Fruit fly (Drosophila melanogaster): ENCODE data around the gene COX7A.
A peak's percentile ranks its signal among the peaks of the same experiment; 100 is the strongest.

Gene COX7A

dm6 chr3R:8333768-8334470 is 6.9 kb downstream of the COX7A start, which contains the start of gene Poxm (continued):
- peak; percentile 86 for TF ChIP-seq ind (GFP tag; optimal IDR thresholded peaks at IDR 0.05)
- peak; percentile 71 for TF ChIP-seq jumu (GFP tag; optimal IDR thresholded peaks at IDR 0.05)
- no peak for TF ChIP-seq CG14860 (GFP tag; IDR thresholded peaks at IDR 0.05; ENCODE audit: partially characterized antibody)
- no peak for TF ChIP-seq CG9876 (GFP tag; optimal IDR thresholded peaks at IDR 0.05)
- peak; percentile 57 for TF ChIP-seq CG11085 (GFP tag; IDR thresholded peaks at IDR 0.05)
- TF ChIP-seq ewg (GFP tag; optimal IDR thresholded peaks at IDR 0.05) = peak; percentile 86
- peak; percentile 53; the same call in 1 of the 2 replicates for TF ChIP-seq E2f2 (GFP tag; IDR thresholded peaks at IDR 0.05)
- peak; percentile 61 for TF ChIP-seq CG4854 (GFP tag; optimal IDR thresholded peaks at IDR 0.05)
- TF ChIP-seq Hmr (GFP tag; optimal IDR thresholded peaks at IDR 0.05) = peak; percentile 82
- TF ChIP-seq Elba2 (GFP tag; optimal IDR thresholded peaks at IDR 0.05) = no peak
- no peak for TF ChIP-seq abd-A (tag; optimal IDR thresholded peaks at IDR 0.05)
- TF ChIP-seq Lim3 (GFP tag; IDR thresholded peaks at IDR 0.05) = 0 out of 2 replicates have a peak, but pooled peaks have one; percentile 64
- TF ChIP-seq Oaz (GFP tag; IDR thresholded peaks at IDR 0.05) = peak; percentile 78
- peak; percentile 90 for TF ChIP-seq twi (tag; optimal IDR thresholded peaks at IDR 0.05)
- TF ChIP-seq sqz (GFP tag; optimal IDR thresholded peaks at IDR 0.05) = peak; percentile 90
- peak; percentile 86; the same call in 2 of the 3 replicates for TF ChIP-seq jigr1 (GFP tag; IDR thresholded peaks at IDR 0.05)
- TF ChIP-seq dpn (GFP tag; optimal IDR thresholded peaks at IDR 0.05) = peak; percentile 81 to 86
- TF ChIP-seq emc (GFP tag; optimal IDR thresholded peaks at IDR 0.05) = no peak
- peak; percentile 81 for TF ChIP-seq ATbp (GFP tag; optimal IDR thresholded peaks at IDR 0.05)
- no peak for TF ChIP-seq zf30C (GFP tag; optimal IDR thresholded peaks at IDR 0.05)
- no peak for TF ChIP-seq Poxn (GFP tag; IDR thresholded peaks at IDR 0.05)
- peak; percentile 87 for TF ChIP-seq CG5245 (GFP tag; optimal IDR thresholded peaks at IDR 0.05)
- TF ChIP-seq CG9437 (GFP tag; optimal IDR thresholded peaks at IDR 0.05) = peak; percentile 86
- peak; percentile 79 for TF ChIP-seq CG31224 (GFP tag; IDR thresholded peaks at IDR 0.05)
- TF ChIP-seq lov (optimal IDR thresholded peaks at IDR 0.05) = no peak
- no peak for TF ChIP-seq lov (GFP tag; IDR thresholded peaks at IDR 0.05)
- peak; percentile 94 for TF ChIP-seq CG4820 (GFP tag; optimal IDR thresholded peaks at IDR 0.05)
- peak; percentile 66 for TF ChIP-seq CG11696 (GFP tag; IDR thresholded peaks at IDR 0.05)
- peak; percentile 51 for TF ChIP-seq Antp (GFP tag; optimal IDR thresholded peaks at IDR 0.05)
- TF ChIP-seq pan (optimal IDR thresholded peaks at IDR 0.05) = no peak
- peak in 1 of 2 experiments; percentile 82 for TF ChIP-seq pan (GFP tag; optimal IDR thresholded peaks at IDR 0.05 in 1 of 2, IDR thresholded peaks at IDR 0.05 in 1 of 2)
- TF ChIP-seq CG16779 (GFP tag; IDR thresholded peaks at IDR 0.05) = no peak
- peak; percentile 41; the same call in 1 of the 2 replicates for TF ChIP-seq inv (GFP tag; IDR thresholded peaks at IDR 0.05; ENCODE audit: partially characterized antibody)
- TF ChIP-seq CG11695 (GFP tag; IDR thresholded peaks at IDR 0.05) = peak; percentile 83; the same call in 2 of the 3 replicates
- peak; percentile 78 for TF ChIP-seq CG12155 (GFP tag; optimal IDR thresholded peaks at IDR 0.05)
- TF ChIP-seq yki (optimal IDR thresholded peaks at IDR 0.05) = peak; percentile 49
- peak; percentile 23 for TF ChIP-seq CG12071 (GFP tag; optimal IDR thresholded peaks at IDR 0.05)
- peak; percentile 84 for TF ChIP-seq H15 (GFP tag; IDR thresholded peaks at IDR 0.05)
- TF ChIP-seq CG1602 (GFP tag; optimal IDR thresholded peaks at IDR 0.05) = peak; percentile 92
- peak; percentile 94 for TF ChIP-seq CG13424 (tag; optimal IDR thresholded peaks at IDR 0.05)
- TF ChIP-seq NfI (GFP tag; optimal IDR thresholded peaks at IDR 0.05) = peak; percentile 88
- peak; percentile 18 for TF ChIP-seq CG1792 (GFP tag; optimal IDR thresholded peaks at IDR 0.05)
- peak; percentile 84 for TF ChIP-seq klu (GFP tag; IDR thresholded peaks at IDR 0.05)
- TF ChIP-seq Gsc (GFP tag; IDR thresholded peaks at IDR 0.05) = peak; percentile 86
- TF ChIP-seq CG11504 (tag; optimal IDR thresholded peaks at IDR 0.05) = peak; percentile 93
- peak; percentile 64; the same call in 1 of the 2 replicates for TF ChIP-seq cas (GFP tag; IDR thresholded peaks at IDR 0.05)
- TF ChIP-seq Usf (GFP tag; optimal IDR thresholded peaks at IDR 0.05) = peak; percentile 91
- peak; percentile 16 for TF ChIP-seq pho (GFP tag; optimal IDR thresholded peaks at IDR 0.05)
- 0 out of 2 replicates have a peak, but pooled peaks have one; percentile 30 for TF ChIP-seq ham (GFP tag; IDR thresholded peaks at IDR 0.05)
- no peak for TF ChIP-seq D (optimal IDR thresholded peaks at IDR 0.05)
- peak; percentile 96 for TF ChIP-seq D (GFP tag; optimal IDR thresholded peaks at IDR 0.05)
